Fruit fly (Drosophila melanogaster) whole organism, embryonic: ENCODE results near the gene Pex3.

Experiments
- Antp ChIP-seq: fragments of 200-800 bp; sonication (Bioruptor generic); optimal IDR thresholded peaks from 3 replicates; lab custom pipeline; 2016; ENCODE audit warnings: missing biosample characterization, missing genetic modification characterization
- CG1024 ChIP-seq: fragments of 200-800 bp; sonication (Bioruptor generic); IDR thresholded peaks from 2 replicates; pipeline ENCODE4 v1.3.6; 2022; ENCODE audit warnings: missing biosample characterization, missing genetic modification characterization
- CG10543 ChIP-seq: fragments of 200-800 bp; sonication (Bioruptor generic); optimal IDR thresholded peaks from 3 replicates; lab custom pipeline; 2017; ENCODE audit warnings: missing biosample characterization, mild to moderate bottlenecking, missing genetic modification characterization, moderate library complexity
- CG11247 ChIP-seq: fragments of 200-800 bp; sonication (Bioruptor generic); IDR thresholded peaks from 2 replicates; pipeline ENCODE4 v1.3.6; 2022; ENCODE audit warnings: missing biosample characterization, missing genetic modification characterization
- CG12659 ChIP-seq: fragments of 200-800 bp; sonication (Bioruptor generic); optimal IDR thresholded peaks from 3 replicates; lab custom pipeline; 2017; ENCODE audit warnings: mild to moderate bottlenecking, missing biosample characterization, missing genetic modification reagents, missing genetic modification characterization
- CG14050 ChIP-seq: fragments of 200-800 bp; sonication (Bioruptor generic); IDR thresholded peaks from 3 replicates; pipeline ENCODE4 v1.3.6; 2022; ENCODE audit warnings: missing biosample characterization, missing genetic modification characterization
- CG15269 ChIP-seq: fragments of 200-800 bp; sonication (Bioruptor generic); optimal IDR thresholded peaks from 2 replicates; lab custom pipeline; 2018; ENCODE audit warnings: missing biosample characterization, mild to moderate bottlenecking, missing genetic modification characterization, moderate library complexity
- CG17361 ChIP-seq: fragments of 200-800 bp; sonication (Bioruptor generic); IDR thresholded peaks from 3 replicates; pipeline ENCODE4 v1.3.6; 2022; ENCODE audit warnings: missing biosample characterization, missing genetic modification characterization
- CG18476 ChIP-seq: fragments of 200-800 bp; sonication (Bioruptor generic); optimal IDR thresholded peaks from 2 replicates; lab custom pipeline; 2016; ENCODE audit warnings: missing biosample characterization, mild to moderate bottlenecking, missing genetic modification characterization
- CG33557 ChIP-seq: fragments of 200-800 bp; sonication (Bioruptor generic); optimal IDR thresholded peaks from 2 replicates; lab custom pipeline; 2019; ENCODE audit warnings: missing biosample characterization, mild to moderate bottlenecking, missing genetic modification characterization, moderate library complexity
- CG4328 ChIP-seq: fragments of 200-800 bp; sonication (Bioruptor generic); optimal IDR thresholded peaks from 3 replicates; lab custom pipeline; 2017; ENCODE audit warnings: missing biosample characterization, missing genetic modification reagents, missing genetic modification characterization
- CG5180 ChIP-seq: fragments of 200-800 bp; sonication (Bioruptor generic); optimal IDR thresholded peaks from 3 replicates; lab custom pipeline; 2017; ENCODE audit warnings: missing biosample characterization, missing genetic modification characterization, mild to moderate bottlenecking, moderate library complexity, missing genetic modification reagents
- CG6765 ChIP-seq: fragments of 200-800 bp; sonication (Bioruptor generic); optimal IDR thresholded peaks from 3 replicates; lab custom pipeline; 2017; ENCODE audit warnings: missing biosample characterization, mild to moderate bottlenecking, missing genetic modification characterization
- CG7271 ChIP-seq: fragments of 200-800 bp; sonication (Bioruptor generic); optimal IDR thresholded peaks from 2 replicates; lab custom pipeline; 2018; ENCODE audit warnings: missing biosample characterization, mild to moderate bottlenecking, missing genetic modification characterization, moderate library complexity
- CG7928 ChIP-seq: fragments of 200-800 bp; sonication (Bioruptor generic); optimal IDR thresholded peaks from 2 replicates; lab custom pipeline; 2017; ENCODE audit warnings: missing biosample characterization, mild to moderate bottlenecking, missing genetic modification characterization
- CG8765 ChIP-seq: fragments of 200-800 bp; sonication (Bioruptor generic); IDR thresholded peaks from 2 replicates; pipeline ENCODE4 v1.3.6; 2022; ENCODE audit warnings: missing biosample characterization, missing genetic modification characterization
- CG9817 ChIP-seq: fragments of 200-800 bp; sonication (Bioruptor generic); optimal IDR thresholded peaks from 2 replicates; lab custom pipeline; 2018; ENCODE audit warnings: missing biosample characterization, mild to moderate bottlenecking, missing genetic modification characterization, moderate library complexity
- Eip74EF ChIP-seq, 2 experiments: fragments of 200-800 bp in 1 of 2; fragments of >200 bp in 1 of 2; sonication (Bioruptor generic) in 1 of 2; optimal IDR thresholded peaks; 2 replicates each; lab custom pipeline; 2017 to 2019; ENCODE audit warnings: missing biosample characterization in 2 of 2, missing genetic modification characterization in 2 of 2, mild to moderate bottlenecking in 1 of 2, moderate library complexity in 1 of 2
- Fer2 ChIP-seq: fragments of 200-800 bp; sonication (Bioruptor generic); optimal IDR thresholded peaks from 2 replicates; lab custom pipeline; 2018; ENCODE audit warnings: missing biosample characterization, mild to moderate bottlenecking, missing genetic modification characterization, moderate library complexity
- Gug ChIP-seq: fragments of 200-800 bp; sonication (Bioruptor generic); IDR thresholded peaks from 4 replicates; pipeline ENCODE4 v1.3.6; 2022; ENCODE audit warnings: missing biosample characterization, missing genetic modification characterization
- HLH54F ChIP-seq: fragments of 200-800 bp; sonication (Bioruptor generic); optimal IDR thresholded peaks from 3 replicates; lab custom pipeline; 2016; ENCODE audit warnings: missing biosample characterization, missing genetic modification characterization
- Hr3 ChIP-seq: fragments of 200-800 bp; sonication (Bioruptor generic); optimal IDR thresholded peaks from 3 replicates; lab custom pipeline; 2016; ENCODE audit warnings: missing biosample characterization, missing genetic modification characterization
- Med ChIP-seq: fragments of 200-800 bp; sonication (Bioruptor generic); peaks from one replicate; lab custom pipeline; 2016; ENCODE audit warnings: missing biosample characterization, missing genetic modification characterization, mild to moderate bottlenecking, inconsistent platforms, moderate library complexity
- NK7.1 ChIP-seq: fragments of 200-800 bp; sonication (Bioruptor generic); optimal IDR thresholded peaks from 3 replicates; lab custom pipeline; 2016; ENCODE audit warnings: missing biosample characterization, missing genetic modification characterization
- Neu2 ChIP-seq: fragments of 200-800 bp; sonication (Bioruptor generic); optimal IDR thresholded peaks from 3 replicates; lab custom pipeline; 2016; ENCODE audit warnings: missing biosample characterization, missing genetic modification characterization, borderline replicate concordance
- Oli ChIP-seq: fragments of 200-800 bp; sonication (Bioruptor generic); optimal IDR thresholded peaks from 2 replicates; lab custom pipeline; 2018; ENCODE audit warnings: missing biosample characterization, mild to moderate bottlenecking, missing genetic modification characterization, moderate library complexity
- Opbp ChIP-seq: fragments of 200-800 bp; sonication (Bioruptor generic); IDR thresholded peaks from 3 replicates; pipeline ENCODE4 v1.3.6; 2022; ENCODE audit warnings: missing biosample characterization, missing genetic modification characterization; ENCODE audit not compliant: partially characterized antibody
- Poxn ChIP-seq: fragments of 200-800 bp; sonication (Bioruptor generic); IDR thresholded peaks from 2 replicates; pipeline ENCODE4 v1.3.6; 2022; ENCODE audit warnings: missing biosample characterization, missing genetic modification characterization
- Ptx1 ChIP-seq: fragments of 200-800 bp; sonication (Bioruptor generic); IDR thresholded peaks from 2 replicates; pipeline ENCODE4 v1.3.6; 2022; ENCODE audit warnings: missing biosample characterization, missing genetic modification characterization
- Six4 ChIP-seq: fragments of 200-800 bp; sonication (Bioruptor generic); optimal IDR thresholded peaks from 2 replicates; lab custom pipeline; 2016; ENCODE audit warnings: missing biosample characterization, missing genetic modification characterization
- Xrp1 ChIP-seq: fragments of 200-800 bp; sonication (Bioruptor generic); IDR thresholded peaks from 2 replicates; pipeline ENCODE4 v1.3.6; 2022; ENCODE audit warnings: missing biosample characterization, missing genetic modification characterization
- bsh ChIP-seq, 2 experiments: fragments of 200-800 bp; sonication (Bioruptor generic); optimal IDR thresholded peaks; 2 replicates each; lab custom pipeline; 2017 to 2018; ENCODE audit warnings: mild to moderate bottlenecking in 2 of 2, missing biosample characterization in 2 of 2, missing genetic modification characterization in 2 of 2, moderate library complexity in 1 of 2
- cg ChIP-seq: fragments of 200-800 bp; sonication (Bioruptor generic); optimal IDR thresholded peaks from 3 replicates; lab custom pipeline; 2019; ENCODE audit warnings: missing biosample characterization, mild to moderate bottlenecking, missing genetic modification characterization, moderate library complexity
- dmrt11E ChIP-seq: fragments of 200-800 bp; sonication (Bioruptor generic); optimal IDR thresholded peaks from 3 replicates; lab custom pipeline; 2018; ENCODE audit warnings: missing biosample characterization, mild to moderate bottlenecking, missing genetic modification characterization, moderate library complexity
- fu2 ChIP-seq: fragments of 200-800 bp; sonication (Bioruptor generic); optimal IDR thresholded peaks from 2 replicates; lab custom pipeline; 2016; ENCODE audit warnings: missing biosample characterization, missing genetic modification characterization
- gro ChIP-seq: fragments of 200-800 bp; sonication (Bioruptor generic); optimal IDR thresholded peaks from 2 replicates; lab custom pipeline; 2016; ENCODE audit warnings: missing biosample characterization, missing genetic modification characterization
- lbe ChIP-seq: fragments of 200-800 bp; sonication (Bioruptor generic); optimal IDR thresholded peaks from 2 replicates; lab custom pipeline; 2016; ENCODE audit warnings: missing biosample characterization, mild to moderate bottlenecking, missing genetic modification characterization
- phol ChIP-seq: fragments of 200-800 bp; sonication (Bioruptor generic); optimal IDR thresholded peaks from 3 replicates; lab custom pipeline; 2018; ENCODE audit warnings: missing biosample characterization, mild to moderate bottlenecking, missing genetic modification characterization, moderate library complexity
- pita ChIP-seq: fragments of 200-800 bp; sonication (Bioruptor generic); optimal IDR thresholded peaks from 2 replicates; lab custom pipeline; 2017; ENCODE audit warnings: missing biosample characterization, mild to moderate bottlenecking, missing genetic modification characterization
- ranshi ChIP-seq: fragments of 200-800 bp; sonication (Bioruptor generic); IDR thresholded peaks from 2 replicates; pipeline ENCODE4 v1.3.6; 2022; ENCODE audit warnings: missing biosample characterization, missing genetic modification characterization
- sens ChIP-seq: fragments of 200-800 bp; sonication (Bioruptor generic); peaks from one replicate; lab custom pipeline; 2016; ENCODE audit warnings: missing biosample characterization, missing genetic modification characterization
- sima ChIP-seq: fragments of 200-800 bp; sonication (Bioruptor generic); optimal IDR thresholded peaks from 2 replicates; lab custom pipeline; 2016; ENCODE audit warnings: missing biosample characterization, missing genetic modification characterization
- wdn ChIP-seq: fragments of 200-800 bp; sonication (Bioruptor generic); IDR thresholded peaks from 2 replicates; pipeline ENCODE4 v1.3.6; 2022; ENCODE audit warnings: missing biosample characterization, missing genetic modification characterization

The Pex3 gene

dm6 chr3L:15178618-15179017 lies 34.5 kb downstream of the Pex3 start (continued):
- TF ChIP-seq Xrp1 (GFP tag; lab: Robert Waterston, UW) (peak; percentile 30; the same call in 1 of the 2 replicates), sima (GFP tag; lab: Kevin White, UChicago) (no peak), CG12659 (GFP tag; lab: Kevin White, UChicago) (no peak), Ptx1 (GFP tag; lab: Robert Waterston, UW) (0 out of 2 replicates have a peak, but pooled peaks have one; percentile 13), CG33557 (GFP tag; lab: Kevin White, UChicago) (no peak), Poxn (no peak), cg (GFP tag; lab: Kevin White, UChicago) (peak; percentile 63), gro (GFP tag; lab: Kevin White, UChicago) (no peak), CG14050 (GFP tag; lab: Robert Waterston, UW) (no peak), wdn (0 out of 2 replicates have a peak, but pooled peaks have one; percentile 40), CG6765 (no peak), CG7928 (GFP tag; lab: Kevin White, UChicago) (no peak), Opbp (GFP tag; lab: Robert Waterston, UW) (0 out of 3 replicates have a peak, but pooled peaks have one; percentile 24), CG1024 (GFP tag; lab: Robert Waterston, UW) (peak; percentile 12; the same call in 1 of the 2 replicates), Oli (tag; lab: Kevin White, UChicago) (no peak), ranshi (no peak), Gug (GFP tag; lab: Robert Waterston, UW) (no peak), Med (peak; percentile 78), sens (GFP tag; lab: Kevin White, UChicago) (peak; percentile 42), fu2 (GFP tag; lab: Kevin White, UChicago) (no peak), Antp (GFP tag; lab: Kevin White, UChicago) (no peak), CG10543 (GFP tag; lab: Kevin White, UChicago) (no peak)

DNA sequence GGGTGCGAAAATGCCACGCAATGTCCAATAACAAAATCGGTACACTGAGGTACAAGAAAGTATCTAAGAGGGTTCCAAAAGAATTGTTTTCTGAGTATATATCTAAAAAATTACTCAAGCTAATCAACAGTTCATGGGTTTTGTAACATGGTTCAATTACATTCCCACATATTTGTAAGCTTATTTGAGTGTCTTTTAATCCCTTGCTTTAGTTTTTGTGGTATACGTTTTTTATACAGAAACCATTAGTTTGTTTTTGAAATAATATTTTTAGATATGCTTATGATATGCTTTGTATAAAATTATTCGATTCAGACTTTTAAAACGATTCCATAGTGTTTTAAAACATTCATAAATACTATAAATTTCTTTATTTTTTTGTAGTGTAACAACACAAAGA lies 36.7 kb downstream of the Pex3 start:
- no peak for TF ChIP-seq CG7271 (tag; lab: Kevin White, UChicago)
- TF ChIP-seq NK7.1 (GFP tag; lab: Kevin White, UChicago): no peak
- TF ChIP-seq bsh (GFP tag; optimal IDR thresholded peaks at IDR 0.05; lab: Kevin White, UChicago): peak in 1 of 2 experiments; percentile 1
- no peak for TF ChIP-seq CG15269 (tag; lab: Kevin White, UChicago)
- no peak for TF ChIP-seq Neu2
- no peak for TF ChIP-seq CG9817
- TF ChIP-seq, all 482 proteins: peak for 1

DNA sequence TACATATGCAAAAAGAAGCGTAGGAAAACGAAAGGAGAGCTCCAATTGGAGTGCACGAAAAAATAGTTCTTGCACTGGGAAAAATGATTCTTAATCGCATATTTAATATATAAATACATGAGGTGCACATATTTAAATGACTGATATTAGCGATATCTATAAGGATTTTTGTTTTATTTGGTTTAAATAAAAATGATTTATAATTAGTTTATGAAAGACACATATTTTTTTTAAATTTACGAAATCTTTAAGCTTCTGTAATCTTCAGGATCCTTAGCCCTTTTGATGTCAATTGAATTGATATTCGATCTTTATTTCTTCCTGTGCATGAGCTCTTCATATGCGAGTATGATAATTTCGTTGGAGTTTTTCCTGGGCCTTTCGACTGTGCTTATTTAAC lies 43.6 kb downstream of the Pex3 start:
- no peak for TF ChIP-seq CG8765 (GFP tag; lab: Robert Waterston, UW)
- no peak for TF ChIP-seq CG18476 (GFP tag; lab: Kevin White, UChicago)
- 0 out of 3 replicates have a peak, but pooled peaks have one; percentile 12 for TF ChIP-seq CG17361 (GFP tag; lab: Robert Waterston, UW)
- no peak for TF ChIP-seq Fer2 (tag; lab: Kevin White, UChicago)
- TF ChIP-seq CG5180 (GFP tag; lab: Kevin White, UChicago): no peak
- no peak for TF ChIP-seq CG11247
- TF ChIP-seq Six4 (GFP tag; lab: Kevin White, UChicago): no peak
- TF ChIP-seq Hr3 (GFP tag; lab: Kevin White, UChicago): no peak
- TF ChIP-seq dmrt11E: peak; percentile 7
- no peak for TF ChIP-seq Eip74EF (GFP tag; optimal IDR thresholded peaks at IDR 0.05; lab: Kevin White, UChicago)
- TF ChIP-seq CG4328 (GFP tag; lab: Kevin White, UChicago): no peak
- no peak for TF ChIP-seq HLH54F (GFP tag; lab: Kevin White, UChicago)
- TF ChIP-seq lbe: no peak
- peak; percentile 20 for TF ChIP-seq phol (tag; lab: Kevin White, UChicago)
- TF ChIP-seq pita: no peak
- TF ChIP-seq, all 482 proteins: peak for 3
